Worm (Caenorhabditis elegans): ENCODE data around the gene srd-20.
A peak's percentile ranks its signal among the peaks of the same experiment; 100 is the strongest.

Gene srd-20

DNA sequence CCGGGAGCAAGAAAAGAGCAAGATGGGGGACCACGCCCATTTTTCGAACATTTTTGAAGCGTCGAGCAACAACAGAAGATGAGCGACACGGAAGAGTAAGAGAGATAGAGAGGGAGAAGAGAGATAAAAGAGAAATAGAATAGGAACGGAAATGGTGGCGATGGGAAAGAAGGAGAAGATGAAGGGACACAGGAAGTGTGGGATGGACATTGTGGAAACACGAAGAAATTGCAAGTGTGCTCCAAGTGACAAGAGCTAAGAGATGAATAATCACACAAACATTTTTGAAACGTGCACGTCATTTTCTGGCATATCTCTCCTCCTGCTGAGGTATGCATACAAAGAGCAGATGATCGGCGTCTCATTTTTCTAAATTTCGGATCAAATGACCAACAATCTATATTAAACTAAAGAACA is 24.8 kb upstream of the srd-20 start:
- no peak for TF ChIP-seq nhr-111 (GFP tag; optimal IDR thresholded peaks at IDR 0.05)
- no peak for TF ChIP-seq fos-1 (tag; optimal IDR thresholded peaks at IDR 0.05)
- TF ChIP-seq T20F7.1 (GFP tag; optimal IDR thresholded peaks at IDR 0.05): no peak
- no peak for TF ChIP-seq nhr-10 (tag; optimal IDR thresholded peaks at IDR 0.05)
- peak; percentile 11 for TF ChIP-seq nhr-28 (tag; optimal IDR thresholded peaks at IDR 0.05)
- TF ChIP-seq aha-1 (tag): no peak
- no peak for TF ChIP-seq ces-1 (GFP tag; optimal IDR thresholded peaks at IDR 0.05)
- no peak for TF ChIP-seq Y75B8A.6 (GFP tag; IDR thresholded peaks at IDR 0.05)
- TF ChIP-seq nhr-77 (tag; optimal IDR thresholded peaks at IDR 0.05): no peak
- no peak for TF ChIP-seq F44E2.7 (GFP tag; IDR thresholded peaks at IDR 0.05)
- no peak for TF ChIP-seq attf-4 (tag; optimal IDR thresholded peaks at IDR 0.05)
- TF ChIP-seq mxl-3 (GFP tag; optimal IDR thresholded peaks at IDR 0.05): no peak
- no peak for TF ChIP-seq egl-27 (tag; optimal IDR thresholded peaks at IDR 0.05)
- no peak for TF ChIP-seq dmd-8 (GFP tag; IDR thresholded peaks at IDR 0.05)
- TF ChIP-seq pqm-1 (tag; optimal IDR thresholded peaks at IDR 0.05): no peak
- peak in 1 of 2 experiments; percentile 70 for TF ChIP-seq hif-1 (tag; optimal IDR thresholded peaks at IDR 0.05)
- no peak for TF ChIP-seq R02D3.7 (tag; optimal IDR thresholded peaks at IDR 0.05)
- peak; percentile 47 for TF ChIP-seq rbr-2 (tag; optimal IDR thresholded peaks at IDR 0.05)
- TF ChIP-seq Y105C5A.15 (GFP tag; IDR thresholded peaks at IDR 0.05): no peak
- no peak for TF ChIP-seq aly-2 (tag; optimal IDR thresholded peaks at IDR 0.05)
- TF ChIP-seq nhr-102 (tag; optimal IDR thresholded peaks at IDR 0.05): no peak
- no peak for TF ChIP-seq saeg-2 (GFP tag; IDR thresholded peaks at IDR 0.05)
- TF ChIP-seq hlh-11 (tag; optimal IDR thresholded peaks at IDR 0.05): peak; percentile 56
- TF ChIP-seq egl-43 (GFP tag; IDR thresholded peaks at IDR 0.05): no peak
- no peak for TF ChIP-seq skn-1 (tag; optimal IDR thresholded peaks at IDR 0.05)
- no peak for TF ChIP-seq lir-3 (tag; optimal IDR thresholded peaks at IDR 0.05)
- TF ChIP-seq F26F4.8 (GFP tag; conservative IDR thresholded peaks at IDR 0.05): no peak
- no peak for TF ChIP-seq lin-38 (GFP tag; IDR thresholded peaks at IDR 0.05)
- TF ChIP-seq ceh-20 (GFP tag; IDR thresholded peaks at IDR 0.05): no peak
- no peak for TF ChIP-seq dve-1 (tag; optimal IDR thresholded peaks at IDR 0.05; ENCODE audit: insufficient read depth)
- no peak for TF ChIP-seq php-3 (GFP tag; IDR thresholded peaks at IDR 0.05)
- no peak for TF ChIP-seq cey-2 (tag; optimal IDR thresholded peaks at IDR 0.05; ENCODE audit: borderline replicate concordance, insufficient read depth)
- no peak for TF ChIP-seq spr-1 (tag; optimal IDR thresholded peaks at IDR 0.05)
- TF ChIP-seq nhr-76 (tag; optimal IDR thresholded peaks at IDR 0.05): no peak
- 0 out of 2 replicates have a peak, but pooled peaks have one; percentile 8 for TF ChIP-seq dmd-6 (GFP tag; IDR thresholded peaks at IDR 0.05)
- TF ChIP-seq hlh-30 (tag; optimal IDR thresholded peaks at IDR 0.05; ENCODE audit: insufficient read depth): peak; percentile 40
- no peak for TF ChIP-seq madf-9 (GFP tag; conservative IDR thresholded peaks at IDR 0.05)
- TF ChIP-seq ztf-7 (tag; optimal IDR thresholded peaks at IDR 0.05): no peak
- 0 out of 2 replicates have a peak, but pooled peaks have one; percentile 65 for TF ChIP-seq ctbp-1 (GFP tag; IDR thresholded peaks at IDR 0.05)
- no peak for TF ChIP-seq mxl-2 (GFP tag; conservative IDR thresholded peaks at IDR 0.05)
- no peak for TF ChIP-seq pha-4 (GFP tag; IDR thresholded peaks at IDR 0.05)
- TF ChIP-seq pha-4 (tag; optimal IDR thresholded peaks at IDR 0.05): no peak
- TF ChIP-seq lin-29 (GFP tag; IDR thresholded peaks at IDR 0.05): no peak
- TF ChIP-seq mdt-29 (GFP tag; IDR thresholded peaks at IDR 0.05): no peak
- TF ChIP-seq lsy-2 (tag; optimal IDR thresholded peaks at IDR 0.05): peak; percentile 12 to 42
- TF ChIP-seq ceh-62 (tag; optimal IDR thresholded peaks at IDR 0.05): no peak
- TF ChIP-seq sdz-12 (GFP tag; optimal IDR thresholded peaks at IDR 0.05): no peak
- 0 out of 2 replicates have a peak, but pooled peaks have one; percentile 16 for TF ChIP-seq hmg-1.1 (GFP tag; IDR thresholded peaks at IDR 0.05)
- TF ChIP-seq nhr-11 (tag; optimal IDR thresholded peaks at IDR 0.05): peak; percentile 50
- no peak for TF ChIP-seq daf-12 (tag; optimal IDR thresholded peaks at IDR 0.05)
- no peak for TF ChIP-seq madf-5 (GFP tag; IDR thresholded peaks at IDR 0.05)
- peak in 1 of 2 experiments; percentile 27 for TF ChIP-seq daf-16 (GFP tag; optimal IDR thresholded peaks at IDR 0.05)
- TF ChIP-seq daf-16 (tag; optimal IDR thresholded peaks at IDR 0.05): no peak

Data from whole organism, L4 larva.